Worm (Caenorhabditis elegans): ENCODE results near the gene C18E9.2.

ce11 chrII:8973516-8974043 is 8.8 kb downstream of the C18E9.2 start, which contains the start of gene tomm-40:
- no peak for TF ChIP-seq ama-1 (optimal IDR thresholded peaks at IDR 0.05)
- no peak for TF ChIP-seq tra-1 (GFP tag; IDR thresholded peaks at IDR 0.05)
- TF ChIP-seq lin-39 (tag; optimal IDR thresholded peaks at IDR 0.05) = no peak
- TF ChIP-seq F37D6.2 (tag; optimal IDR thresholded peaks at IDR 0.05) = no peak
- no peak for TF ChIP-seq unc-62 (GFP tag; optimal IDR thresholded peaks at IDR 0.05 in 1 of 2)
- TF ChIP-seq unc-62 (tag; optimal IDR thresholded peaks at IDR 0.05) = no peak
